Fruit fly (Drosophila melanogaster) whole organism, prepupa: ENCODE data around the gene ova.

Experiments
- CG10631 ChIP-seq: fragments of 200-800 bp; sonication (Bioruptor generic); optimal IDR thresholded peaks from 2 replicates; lab custom pipeline; 2016; ENCODE audit warnings: missing biosample characterization, missing genetic modification characterization
- CG11762 ChIP-seq: fragments of 200-800 bp; sonication (Bioruptor generic); optimal IDR thresholded peaks from 3 replicates; lab custom pipeline; 2016; ENCODE audit warnings: missing biosample characterization, missing genetic modification characterization; ENCODE audit not compliant: insufficient read depth
- CG6792 ChIP-seq: fragments of 200-800 bp; sonication (Bioruptor generic); optimal IDR thresholded peaks from 3 replicates; lab custom pipeline; 2016; ENCODE audit warnings: missing biosample characterization, missing genetic modification characterization
- CG6854 ChIP-seq: fragments of 200-800 bp; sonication (Bioruptor generic); optimal IDR thresholded peaks from 2 replicates; lab custom pipeline; 2017; ENCODE audit warnings: missing biosample characterization, mild to moderate bottlenecking, missing genetic modification characterization
- Smox ChIP-seq: fragments of 200-800 bp; sonication (Bioruptor generic); optimal IDR thresholded peaks from 3 replicates; lab custom pipeline; 2016; ENCODE audit warnings: missing biosample characterization, missing genetic modification characterization
- acj6 ChIP-seq: fragments of 200-800 bp; sonication (Bioruptor generic); optimal IDR thresholded peaks from 3 replicates; lab custom pipeline; 2016; ENCODE audit warnings: missing biosample characterization, missing genetic modification characterization
- pdm3 ChIP-seq: fragments of 200-800 bp; sonication (Bioruptor generic); optimal IDR thresholded peaks from 3 replicates; lab custom pipeline; 2016; ENCODE audit warnings: missing biosample characterization, missing genetic modification characterization
- salr ChIP-seq, 2 experiments: fragments of 200-800 bp; sonication (Bioruptor generic); optimal IDR thresholded peaks; 3 replicates each; lab custom pipeline; 2016 to 2018; ENCODE audit warnings: missing biosample characterization in 2 of 2, missing genetic modification characterization in 2 of 2, mild to moderate bottlenecking in 1 of 2

DNA sequence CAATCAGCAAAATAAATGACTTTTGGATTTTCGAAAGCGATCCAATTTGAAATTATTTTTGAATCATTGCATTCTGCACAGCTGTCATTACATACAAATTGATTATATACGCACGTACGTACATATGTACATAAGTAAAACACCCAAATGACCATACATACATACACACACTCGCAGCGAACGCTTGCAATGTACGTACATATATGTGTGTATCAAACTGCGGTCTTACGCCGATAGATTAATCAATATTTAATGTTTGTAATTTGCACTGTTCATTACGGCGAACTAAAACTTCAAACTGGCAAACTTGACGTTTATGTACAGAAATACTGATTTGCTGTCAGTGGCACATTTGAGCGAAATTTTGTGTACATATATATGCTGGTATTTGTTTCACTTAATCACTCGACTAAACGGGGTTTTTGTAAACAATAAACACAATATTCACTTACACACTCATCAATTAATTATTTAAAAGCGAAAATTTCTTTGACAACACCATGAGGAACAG lies 5.2 kb downstream of the ova start:
- no peak for TF ChIP-seq salr (GFP tag; optimal IDR thresholded peaks at IDR 0.05; lab: Kevin White, UChicago)
- TF ChIP-seq acj6 (GFP tag; lab: Kevin White, UChicago): no peak
- no peak for TF ChIP-seq CG6854 (GFP tag; lab: Kevin White, UChicago)
- TF ChIP-seq CG10631 (GFP tag; lab: Kevin White, UChicago): no peak
- TF ChIP-seq Smox (GFP tag; lab: Kevin White, UChicago): no peak
- TF ChIP-seq CG6792 (GFP tag; lab: Kevin White, UChicago): no peak
- no peak for TF ChIP-seq CG11762 (GFP tag; lab: Kevin White, UChicago)
- no peak for TF ChIP-seq pdm3
